Fruit fly (Drosophila melanogaster) whole organism, embryonic: ENCODE data around the gene Jupiter.

Experiments used
- ATbp ChIP-seq: fragments of 200-800 bp; sonication (Bioruptor generic); optimal IDR thresholded peaks from 2 replicates; lab custom pipeline; 2017; ENCODE audit warnings: missing biosample characterization, mild to moderate bottlenecking, missing genetic modification characterization, missing genetic modification reagents
- Atf6 ChIP-seq: fragments of 200-800 bp; sonication (Bioruptor generic); IDR thresholded peaks from 2 replicates; pipeline ENCODE4 v1.3.6; 2022; ENCODE audit warnings: missing biosample characterization, missing genetic modification characterization
- Bteb2 ChIP-seq: fragments of 200-800 bp; sonication (Bioruptor generic); optimal IDR thresholded peaks from 2 replicates; lab custom pipeline; 2016; ENCODE audit warnings: missing biosample characterization, missing genetic modification characterization
- CG10147 ChIP-seq: fragments of 200-800 bp; sonication (Bioruptor generic); optimal IDR thresholded peaks from 2 replicates; lab custom pipeline; 2019; ENCODE audit warnings: missing biosample characterization, mild to moderate bottlenecking, missing genetic modification characterization, moderate library complexity
- CG11696 ChIP-seq: fragments of 200-800 bp; sonication (Bioruptor generic); IDR thresholded peaks from 2 replicates; pipeline ENCODE4 v1.3.6; 2022; ENCODE audit warnings: missing biosample characterization, missing genetic modification characterization
- CG14441 ChIP-seq: fragments of 200-800 bp; sonication (Bioruptor generic); IDR thresholded peaks from 2 replicates; pipeline ENCODE4 v1.3.6; 2022; ENCODE audit warnings: missing biosample characterization, missing genetic modification characterization
- CG15011 ChIP-seq: fragments of 200-800 bp; sonication (Bioruptor generic); optimal IDR thresholded peaks from 3 replicates; lab custom pipeline; 2018; ENCODE audit warnings: missing biosample characterization, mild to moderate bottlenecking, missing genetic modification characterization
- CG15073 ChIP-seq: fragments of 200-800 bp; sonication (Bioruptor generic); optimal IDR thresholded peaks from 2 replicates; lab custom pipeline; 2016; ENCODE audit warnings: missing biosample characterization, missing genetic modification characterization
- CG15479 ChIP-seq: fragments of 200-800 bp; sonication (Bioruptor generic); optimal IDR thresholded peaks from 3 replicates; lab custom pipeline; 2019; ENCODE audit warnings: missing biosample characterization, mild to moderate bottlenecking, missing genetic modification characterization, moderate library complexity
- CG15514 ChIP-seq: fragments of 200-800 bp; sonication (Bioruptor generic); optimal IDR thresholded peaks from 3 replicates; lab custom pipeline; 2017; ENCODE audit warnings: missing biosample characterization, missing genetic modification characterization, mild to moderate bottlenecking, moderate library complexity, missing genetic modification reagents
- CG16779 ChIP-seq: fragments of 200-800 bp; sonication (Bioruptor generic); IDR thresholded peaks from 2 replicates; pipeline ENCODE4 v1.3.6; 2022; ENCODE audit warnings: missing biosample characterization, missing genetic modification characterization
- CG17829 ChIP-seq: fragments of 200-800 bp; optimal IDR thresholded peaks from 2 replicates; lab custom pipeline; 2019; ENCODE audit warnings: missing biosample characterization, mild to moderate bottlenecking, missing genetic modification characterization, moderate library complexity
- CG30020 ChIP-seq: fragments of 200-800 bp; optimal IDR thresholded peaks from 2 replicates; lab custom pipeline; 2019; ENCODE audit warnings: missing biosample characterization, mild to moderate bottlenecking, missing genetic modification characterization, moderate library complexity
- CG30431 ChIP-seq: fragments of 200-800 bp; sonication (Bioruptor generic); optimal IDR thresholded peaks from 2 replicates; lab custom pipeline; 2017; ENCODE audit warnings: missing biosample characterization, missing genetic modification characterization
- CG3065 ChIP-seq: fragments of 200-800 bp; sonication (Bioruptor generic); optimal IDR thresholded peaks from 2 replicates; lab custom pipeline; 2016; ENCODE audit warnings: missing biosample characterization, missing genetic modification characterization
- CG6854 ChIP-seq: fragments of 200-800 bp; sonication (Bioruptor generic); optimal IDR thresholded peaks from 3 replicates; lab custom pipeline; 2017; ENCODE audit warnings: missing biosample characterization, mild to moderate bottlenecking, missing genetic modification characterization
- CG7271 ChIP-seq: fragments of 200-800 bp; sonication (Bioruptor generic); optimal IDR thresholded peaks from 2 replicates; lab custom pipeline; 2018; ENCODE audit warnings: missing biosample characterization, mild to moderate bottlenecking, missing genetic modification characterization, moderate library complexity
- CG7745 ChIP-seq: fragments of 200-800 bp; sonication (Bioruptor generic); optimal IDR thresholded peaks from 2 replicates; lab custom pipeline; 2018; ENCODE audit warnings: missing biosample characterization, mild to moderate bottlenecking, missing genetic modification characterization, moderate library complexity
- CG9817 ChIP-seq: fragments of 200-800 bp; sonication (Bioruptor generic); optimal IDR thresholded peaks from 2 replicates; lab custom pipeline; 2018; ENCODE audit warnings: missing biosample characterization, mild to moderate bottlenecking, missing genetic modification characterization, moderate library complexity
- CkIIα-i1 ChIP-seq: fragments of 200-800 bp; sonication (Bioruptor generic); IDR thresholded peaks from 2 replicates; pipeline ENCODE4 v1.3.6; 2022; ENCODE audit warnings: missing biosample characterization, missing genetic modification characterization
- Ets97D ChIP-seq: fragments of 200-800 bp; sonication (Bioruptor generic); optimal IDR thresholded peaks from 3 replicates; lab custom pipeline; 2016; ENCODE audit warnings: missing biosample characterization, missing genetic modification characterization
- Fer3 ChIP-seq: fragments of 200-800 bp; sonication (Bioruptor generic); optimal IDR thresholded peaks from 2 replicates; lab custom pipeline; 2018; ENCODE audit warnings: missing biosample characterization, mild to moderate bottlenecking, missing genetic modification characterization, moderate library complexity
- Hmx ChIP-seq: fragments of 200-800 bp; sonication (Bioruptor generic); optimal IDR thresholded peaks from 2 replicates; lab custom pipeline; 2016; ENCODE audit warnings: missing biosample characterization, missing genetic modification characterization
- Lhr ChIP-seq: fragments of 200-800 bp; sonication (Bioruptor generic); optimal IDR thresholded peaks from 3 replicates; lab custom pipeline; 2017; ENCODE audit warnings: mild to moderate bottlenecking, missing biosample characterization, missing genetic modification reagents, missing genetic modification characterization
- Myb ChIP-seq: fragments of 200-800 bp; sonication (Bioruptor generic); optimal IDR thresholded peaks from 2 replicates; lab custom pipeline; 2016; ENCODE audit warnings: missing biosample characterization, missing genetic modification characterization
- NC2β ChIP-seq: fragments of 200-800 bp; sonication (Bioruptor generic); optimal IDR thresholded peaks from 2 replicates; lab custom pipeline; 2016; ENCODE audit warnings: missing biosample characterization, missing genetic modification characterization
- Oaz ChIP-seq: fragments of 200-800 bp; sonication (Bioruptor generic); IDR thresholded peaks from 2 replicates; pipeline ENCODE4 v1.3.6; 2022; ENCODE audit warnings: missing biosample characterization, missing genetic modification characterization
- Opbp ChIP-seq: fragments of 200-800 bp; sonication (Bioruptor generic); IDR thresholded peaks from 3 replicates; pipeline ENCODE4 v1.3.6; 2022; ENCODE audit warnings: missing biosample characterization, missing genetic modification characterization; ENCODE audit not compliant: partially characterized antibody
- Optix ChIP-seq: fragments of 200-800 bp; sonication (Bioruptor generic); IDR thresholded peaks from 3 replicates; pipeline ENCODE4 v1.3.6; 2022; ENCODE audit warnings: missing biosample characterization, missing genetic modification characterization
- Scr ChIP-seq: fragments of 200-800 bp; sonication (Bioruptor generic); IDR thresholded peaks from 2 replicates; pipeline ENCODE4 v1.3.6; 2022; ENCODE audit warnings: missing biosample characterization, missing genetic modification characterization; ENCODE audit not compliant: partially characterized antibody
- Ssrp ChIP-seq: fragments of 200-800 bp; sonication (Bioruptor generic); optimal IDR thresholded peaks from 2 replicates; lab custom pipeline; 2018; ENCODE audit warnings: missing biosample characterization, mild to moderate bottlenecking, missing genetic modification characterization, moderate library complexity
- YL-1 ChIP-seq: fragments of 200-800 bp; sonication (Bioruptor generic); optimal IDR thresholded peaks from 3 replicates; lab custom pipeline; 2017; ENCODE audit warnings: missing biosample characterization, mild to moderate bottlenecking, missing genetic modification characterization
- ab ChIP-seq: fragments of 200-800 bp; sonication (Bioruptor generic); optimal IDR thresholded peaks from 2 replicates; lab custom pipeline; 2016; ENCODE audit warnings: missing biosample characterization, missing genetic modification characterization
- al ChIP-seq: fragments of 200-800 bp; sonication (Bioruptor generic); IDR thresholded peaks from 2 replicates; pipeline ENCODE4 v1.3.6; 2022; ENCODE audit warnings: missing biosample characterization, missing genetic modification characterization
- ato ChIP-seq: fragments of 200-800 bp; sonication (Bioruptor generic); IDR thresholded peaks from 2 replicates; pipeline ENCODE4 v1.3.6; 2022; ENCODE audit warnings: missing biosample characterization, missing genetic modification characterization; ENCODE audit not compliant: partially characterized antibody
- crc ChIP-seq: fragments of 200-800 bp; sonication (Bioruptor generic); optimal IDR thresholded peaks from 2 replicates; lab custom pipeline; 2016; ENCODE audit warnings: missing biosample characterization, missing genetic modification characterization
- dan ChIP-seq: fragments of 200-800 bp; sonication (Bioruptor generic); IDR thresholded peaks from 2 replicates; pipeline ENCODE4 v1.3.6; 2022; ENCODE audit warnings: missing biosample characterization, missing genetic modification characterization
- dati ChIP-seq: fragments of 200-800 bp; sonication (Bioruptor generic); IDR thresholded peaks from 2 replicates; pipeline ENCODE4 v1.3.6; 2022; ENCODE audit warnings: missing biosample characterization, missing genetic modification characterization
- esg ChIP-seq: fragments of 200-800 bp; sonication (Bioruptor generic); conservative IDR thresholded peaks from 2 replicates; pipeline ENCODE4 v1.3.6; 2022; ENCODE audit warnings: missing biosample characterization, missing genetic modification characterization
- ewg ChIP-seq: fragments of 200-800 bp; sonication (Bioruptor generic); optimal IDR thresholded peaks from 3 replicates; lab custom pipeline; 2017; ENCODE audit warnings: mild to moderate bottlenecking, missing biosample characterization, missing genetic modification reagents, missing genetic modification characterization
- exex ChIP-seq: fragments of 200-800 bp; sonication (Bioruptor generic); optimal IDR thresholded peaks from 4 replicates; lab custom pipeline; 2018; ENCODE audit warnings: missing biosample characterization, mild to moderate bottlenecking, missing genetic modification characterization, moderate library complexity
- h ChIP-seq: fragments of >200 bp; optimal IDR thresholded peaks from 2 replicates; lab custom pipeline; 2017
- ind ChIP-seq: fragments of 200-800 bp; sonication (Bioruptor generic); optimal IDR thresholded peaks from 3 replicates; lab custom pipeline; 2016; ENCODE audit warnings: missing biosample characterization, missing genetic modification characterization
- luna ChIP-seq: fragments of 200-800 bp; sonication (Bioruptor generic); optimal IDR thresholded peaks from 2 replicates; lab custom pipeline; 2016; ENCODE audit warnings: missing biosample characterization, missing genetic modification characterization
- onecut ChIP-seq: fragments of 200-800 bp; sonication (Bioruptor generic); IDR thresholded peaks from 2 replicates; pipeline ENCODE4 v1.3.6; 2022; ENCODE audit warnings: missing biosample characterization, missing genetic modification characterization
- row ChIP-seq: fragments of 200-800 bp; sonication (Bioruptor generic); IDR thresholded peaks from 3 replicates; pipeline ENCODE4 v1.3.6; 2022; ENCODE audit warnings: missing biosample characterization, missing genetic modification characterization
- schlank ChIP-seq: fragments of 200-800 bp; sonication (Bioruptor generic); optimal IDR thresholded peaks from 2 replicates; lab custom pipeline; 2018; ENCODE audit warnings: missing biosample characterization, mild to moderate bottlenecking, missing genetic modification characterization
- scrt ChIP-seq: fragments of 200-800 bp; sonication (Bioruptor generic); optimal IDR thresholded peaks from 2 replicates; lab custom pipeline; 2018; ENCODE audit warnings: missing biosample characterization, mild to moderate bottlenecking, missing genetic modification characterization, moderate library complexity
- slbo ChIP-seq: fragments of 200-800 bp; sonication (Bioruptor generic); IDR thresholded peaks from 2 replicates; pipeline ENCODE4 v1.3.6; 2022; ENCODE audit warnings: missing biosample characterization, missing genetic modification characterization
- sna ChIP-seq: fragments of 200-800 bp; sonication (Bioruptor generic); IDR thresholded peaks from 2 replicates; pipeline ENCODE4 v1.3.6; 2022; ENCODE audit warnings: missing biosample characterization, missing genetic modification characterization; ENCODE audit not compliant: partially characterized antibody
- toy ChIP-seq: fragments of 200-800 bp; sonication (Bioruptor generic); IDR thresholded peaks from 2 replicates; pipeline ENCODE4 v1.3.6; 2022; ENCODE audit warnings: missing biosample characterization, missing genetic modification characterization

The Jupiter gene

DNA sequence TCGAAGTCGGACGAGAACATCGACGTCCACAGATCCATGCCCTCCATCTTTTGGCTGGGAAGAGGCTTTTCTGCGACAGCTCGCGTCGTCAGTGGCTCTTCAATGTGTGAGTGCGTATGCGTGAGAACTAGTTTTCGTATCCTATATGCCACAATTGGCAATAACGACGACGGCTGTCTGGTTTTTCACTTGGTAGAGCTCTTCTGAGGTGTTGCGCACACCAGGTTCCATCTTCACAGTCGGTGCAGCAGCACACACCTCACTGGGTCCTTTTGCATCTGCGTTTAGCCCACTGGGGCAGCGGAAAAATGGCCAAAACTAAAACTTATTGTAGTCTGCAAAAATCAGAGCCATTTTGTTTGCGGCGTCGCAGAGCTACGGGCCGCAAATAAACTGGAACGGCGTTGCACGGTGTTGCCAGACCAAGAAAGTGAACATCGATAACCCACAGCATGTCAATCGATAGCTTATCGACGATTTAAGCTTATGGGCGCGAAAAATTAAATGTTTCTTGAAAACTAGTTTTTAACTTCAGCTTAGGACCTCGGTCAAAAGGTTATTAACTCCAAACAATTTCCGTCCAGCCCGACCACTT is 29.8 kb downstream of the Jupiter start, which contains the start of gene CG6791 (continued):
- TF ChIP-seq Myb (GFP tag; lab: Kevin White, UChicago) (no peak), crc (GFP tag; lab: Kevin White, UChicago) (no peak), CG10147 (GFP tag; lab: Kevin White, UChicago) (no peak), onecut (no peak), CG7745 (tag; lab: Kevin White, UChicago) (no peak), CG3065 (no peak), Opbp (GFP tag; lab: Robert Waterston, UW) (peak; percentile 86; the same call in 2 of the 3 replicates), sna (GFP tag; lab: Robert Waterston, UW) (peak; percentile 78), exex (tag; lab: Kevin White, UChicago) (no peak), dan (GFP tag; lab: Robert Waterston, UW) (no peak), luna (GFP tag; lab: Kevin White, UChicago) (no peak), YL-1 (GFP tag; lab: Kevin White, UChicago) (peak; percentile 92), al (no peak), h (lab: Kevin White, UChicago) (no peak), CG15073 (GFP tag; lab: Kevin White, UChicago) (no peak), CG17829 (tag; lab: Kevin White, UChicago) (peak; percentile 12), schlank (tag; lab: Kevin White, UChicago) (no peak), CG15479 (GFP tag; lab: Kevin White, UChicago) (no peak), NC2β (GFP tag; lab: Kevin White, UChicago) (no peak), Hmx (no peak), CG30431 (no peak), CG16779 (no peak), esg (no peak), CG11696 (GFP tag; lab: Robert Waterston, UW) (no peak), Optix (GFP tag; lab: Robert Waterston, UW) (no peak), CkIIα-i1 (GFP tag; lab: Robert Waterston, UW) (no peak), CG15514 (peak; percentile 57), ewg (peak; percentile 15), CG7271 (no peak), Lhr (GFP tag; lab: Kevin White, UChicago) (peak; percentile 42), CG9817 (tag; lab: Kevin White, UChicago) (no peak), CG6854 (GFP tag; lab: Kevin White, UChicago) (no peak), row (GFP tag; lab: Robert Waterston, UW) (no peak; the same call in 2 of the 3 replicates), ind (GFP tag; lab: Kevin White, UChicago) (no peak), slbo (GFP tag; lab: Robert Waterston, UW) (no peak), Ssrp (tag; lab: Kevin White, UChicago) (no peak), ab (GFP tag; lab: Kevin White, UChicago) (no peak), ato (GFP tag; lab: Robert Waterston, UW) (peak; percentile 85), CG14441 (GFP tag; lab: Robert Waterston, UW) (no peak), Scr (GFP tag; lab: Robert Waterston, UW) (peak; percentile 84), scrt (GFP tag; lab: Kevin White, UChicago) (no peak), toy (GFP tag; lab: Robert Waterston, UW) (no peak), Ets97D (GFP tag; lab: Kevin White, UChicago) (peak; percentile 22), Bteb2 (no peak), Oaz (GFP tag; lab: Robert Waterston, UW) (no peak), dati (GFP tag; lab: Robert Waterston, UW) (no peak), Atf6 (no peak), CG15011 (GFP tag; lab: Kevin White, UChicago) (no peak), ATbp (no peak), CG30020 (tag; lab: Kevin White, UChicago) (no peak), Fer3 (tag; lab: Kevin White, UChicago) (no peak)
